Worm (Caenorhabditis elegans): ENCODE data around the gene prdx-2.

The prdx-2 gene

ce11 chrII:5335370-5336034 is 42.5 kb upstream of the prdx-2 start (continued):
- TF ChIP-seq nhr-48 (tag; optimal IDR thresholded peaks at IDR 0.05) (no peak), arid-1 (GFP tag; conservative IDR thresholded peaks at IDR 0.05) (no peak), hlh-30 (tag; optimal IDR thresholded peaks at IDR 0.05; ENCODE audit: insufficient read depth) (peak; percentile 38), aha-1 (tag) (peak; percentile 65)

ce11 chrII:5336035-5336376 is 42.0 kb upstream of the prdx-2 start:
- TF ChIP-seq mdl-1 (tag; optimal IDR thresholded peaks at IDR 0.05) (peak in 1 of 2 experiments; percentile 40), fkh-10 (GFP tag; optimal IDR thresholded peaks at IDR 0.05) (peak; percentile 74), vab-7 (GFP tag; IDR thresholded peaks at IDR 0.05) (0 out of 2 replicates have a peak, but pooled peaks have one; percentile 26), D1046.2 (GFP tag; IDR thresholded peaks at IDR 0.05) (no peak), mes-2 (tag; optimal IDR thresholded peaks at IDR 0.05; ENCODE audit: poor library complexity, severe bottlenecking) (peak; percentile 27), ama-1 (optimal IDR thresholded peaks at IDR 0.05) (peak; percentile 81), ceh-32 (tag; optimal IDR thresholded peaks at IDR 0.05; ENCODE audit: poor library complexity) (no peak), Y105C5A.15 (GFP tag; IDR thresholded peaks at IDR 0.05) (peak; percentile 45; the same call in 1 of the 2 replicates), lsy-2 (tag; optimal IDR thresholded peaks at IDR 0.05) (peak in 1 of 2 experiments; percentile 63), rbr-2 (tag; optimal IDR thresholded peaks at IDR 0.05) (peak; percentile 60), zip-11 (GFP tag; IDR thresholded peaks at IDR 0.05) (no peak), cey-2 (tag; optimal IDR thresholded peaks at IDR 0.05; ENCODE audit: borderline replicate concordance, insufficient read depth) (no peak), arid-1 (GFP tag; conservative IDR thresholded peaks at IDR 0.05) (peak; percentile 65; the same call in 1 of the 2 replicates), aha-1 (tag) (peak; percentile 99), ztf-11 (tag; optimal IDR thresholded peaks at IDR 0.05) (no peak), hlh-30 (tag; optimal IDR thresholded peaks at IDR 0.05; ENCODE audit: insufficient read depth) (peak; percentile 28), T20F7.1 (GFP tag; optimal IDR thresholded peaks at IDR 0.05) (no peak), madf-9 (GFP tag; conservative IDR thresholded peaks at IDR 0.05) (no peak), ceh-20 (GFP tag; IDR thresholded peaks at IDR 0.05) (peak; percentile 20; the same call in 1 of the 2 replicates), lin-39 (tag; optimal IDR thresholded peaks at IDR 0.05) (no peak), lin-38 (GFP tag; IDR thresholded peaks at IDR 0.05) (peak; percentile 44; the same call in 1 of the 2 replicates), hif-1 (tag; optimal IDR thresholded peaks at IDR 0.05) (peak in 1 of 2 experiments; percentile 69), pqm-1 (tag; optimal IDR thresholded peaks at IDR 0.05) (no peak), dmd-6 (GFP tag; IDR thresholded peaks at IDR 0.05) (peak; percentile 20; the same call in 1 of the 2 replicates), ztf-7 (tag; optimal IDR thresholded peaks at IDR 0.05) (no peak), hmg-1.1 (GFP tag; IDR thresholded peaks at IDR 0.05) (peak; percentile 56; the same call in 1 of the 2 replicates), mep-1 (tag; optimal IDR thresholded peaks at IDR 0.05) (peak; percentile 69), daf-19 (GFP tag; conservative IDR thresholded peaks at IDR 0.05) (no peak), unc-62 (GFP tag; optimal IDR thresholded peaks at IDR 0.05 in 1 of 2) (no peak), unc-62 (tag; optimal IDR thresholded peaks at IDR 0.05) (no peak), egl-43 (GFP tag; IDR thresholded peaks at IDR 0.05) (peak; percentile 67), set-16 (GFP tag; IDR thresholded peaks at IDR 0.05) (peak; percentile 29; the same call in 1 of the 2 replicates), F37D6.2 (tag; optimal IDR thresholded peaks at IDR 0.05) (peak; percentile 23)

- TF ChIP-seq php-3 (GFP tag; IDR thresholded peaks at IDR 0.05) (no peak), snpc-4 (tag; optimal IDR thresholded peaks at IDR 0.05) (no peak), Y5F2A.4 (GFP tag; optimal IDR thresholded peaks at IDR 0.05) (no peak), snpc-1.2 (GFP tag; IDR thresholded peaks at IDR 0.05) (no peak), Y48G9A.11 (GFP tag; IDR thresholded peaks at IDR 0.05) (no peak), ceh-44 (GFP tag; IDR thresholded peaks at IDR 0.05) (no peak), nhr-6 (tag; optimal IDR thresholded peaks at IDR 0.05) (peak; percentile 92), hlh-30 (tag; optimal IDR thresholded peaks at IDR 0.05; ENCODE audit: insufficient read depth) (peak; percentile 67), gei-8 (GFP tag; optimal IDR thresholded peaks at IDR 0.05) (no peak), fos-1 (tag; optimal IDR thresholded peaks at IDR 0.05) (peak; percentile 90), aha-1 (tag) (peak; percentile 100), ZK337.2 (GFP tag; IDR thresholded peaks at IDR 0.05) (no peak), dve-1 (tag; optimal IDR thresholded peaks at IDR 0.05; ENCODE audit: insufficient read depth) (peak; percentile 76), unc-62 (GFP tag; optimal IDR thresholded peaks at IDR 0.05 in 1 of 2) (peak in 1 of 2 experiments; percentile 92), unc-62 (tag; optimal IDR thresholded peaks at IDR 0.05) (no peak), mdl-1 (tag; optimal IDR thresholded peaks at IDR 0.05) (peak; percentile 37 to 59)
Measured at ce11 chrII:5336660-5337494, 41.1 kb upstream of the prdx-2 start.

All from whole organism, L4 larva.